4 fruit fly cellular contexts compared by ENCODE assay signal in the genomic region with DNA sequence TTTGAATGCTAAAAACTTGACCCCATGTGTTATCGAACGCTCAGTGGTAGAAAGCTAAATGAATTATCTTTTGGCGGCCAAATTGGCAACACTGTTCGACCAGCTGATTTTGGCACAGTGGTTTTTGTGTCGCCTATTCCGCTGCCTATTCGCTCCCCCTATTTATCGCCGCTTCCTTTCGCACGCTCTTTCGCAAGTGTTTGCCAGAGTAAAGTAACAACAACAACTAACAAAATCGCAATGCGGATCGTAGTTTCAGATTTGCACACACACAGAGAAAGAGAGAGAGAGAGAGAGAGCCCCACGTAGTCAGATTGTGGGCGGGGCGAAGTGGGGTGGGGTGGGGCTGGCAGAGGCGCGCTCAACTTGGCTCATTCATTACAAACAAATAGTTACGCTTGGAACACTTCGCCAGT.
A peak's percentile ranks its signal among the peaks of the same experiment; 100 is the strongest.
TF ChIP-seq lines count a peak whose summit lies in the region.

No protein-coding gene starts in this region.

TF ChIP-seq in whole organism, adult, 20 proteins besides CTCF, POLR2A, EP300 and RAD21 (continued from another document):
- TF ChIP-seq Mnt (GFP tag; optimal IDR thresholded peaks at IDR 0.05; lab: Kevin White, UChicago) (peak; percentile 33), cic (GFP tag; optimal IDR thresholded peaks at IDR 0.05; lab: Kevin White, UChicago) (peak; percentile 100), CG7101 (tag; optimal IDR thresholded peaks at IDR 0.05; lab: Kevin White, UChicago) (peak; percentile 59)

TF ChIP-seq in whole organism, embryonic, 481 proteins besides CTCF, POLR2A, EP300 and RAD21 (continued from another document and continues in another):
- no peak for TF ChIP-seq ash1 (GFP tag; optimal IDR thresholded peaks at IDR 0.05; lab: Kevin White, UChicago)
- no peak for TF ChIP-seq Elba2 (GFP tag; optimal IDR thresholded peaks at IDR 0.05; lab: Kevin White, UChicago)
- no peak for TF ChIP-seq CG6683 (GFP tag; optimal IDR thresholded peaks at IDR 0.05; lab: Kevin White, UChicago)
- peak; percentile 61; the same call in 2 of the 3 replicates for TF ChIP-seq Dbx (GFP tag; IDR thresholded peaks at IDR 0.05; lab: Robert Waterston, UW)
- peak; percentile 51 for TF ChIP-seq pzg (GFP tag; optimal IDR thresholded peaks at IDR 0.05; lab: Kevin White, UChicago)
- peak; percentile 55 for TF ChIP-seq CG13287 (GFP tag; IDR thresholded peaks at IDR 0.05; lab: Robert Waterston, UW; ENCODE audit: partially characterized antibody)
- no peak for TF ChIP-seq CG14014 (GFP tag; IDR thresholded peaks at IDR 0.05; lab: Robert Waterston, UW)
- no peak for TF ChIP-seq CG15011 (GFP tag; optimal IDR thresholded peaks at IDR 0.05; lab: Kevin White, UChicago)
- TF ChIP-seq lov (optimal IDR thresholded peaks at IDR 0.05; lab: Kevin White, UChicago): no peak
- TF ChIP-seq lov (GFP tag; IDR thresholded peaks at IDR 0.05; lab: Robert Waterston, UW): no peak
- peak; percentile 75 for TF ChIP-seq nom (GFP tag; optimal IDR thresholded peaks at IDR 0.05; lab: Kevin White, UChicago)
- peak; percentile 67 for TF ChIP-seq psq (GFP tag; optimal IDR thresholded peaks at IDR 0.05; lab: Kevin White, UChicago)
- 0 out of 2 replicates have a peak, but pooled peaks have one; percentile 25 for TF ChIP-seq E2f2 (GFP tag; IDR thresholded peaks at IDR 0.05; lab: Robert Waterston, UW)
- no peak for TF ChIP-seq hkb (optimal IDR thresholded peaks at IDR 0.05; lab: Kevin White, UChicago)
- TF ChIP-seq hkb (GFP tag; IDR thresholded peaks at IDR 0.05; lab: Robert Waterston, UW): 0 out of 2 replicates have a peak, but pooled peaks have one; percentile 16
- TF ChIP-seq bsh (GFP tag; optimal IDR thresholded peaks at IDR 0.05; lab: Kevin White, UChicago): peak in 1 of 2 experiments; percentile 63
- TF ChIP-seq schlank (tag; optimal IDR thresholded peaks at IDR 0.05; lab: Kevin White, UChicago): no peak
- TF ChIP-seq nerfin-1 (tag; optimal IDR thresholded peaks at IDR 0.05; lab: Kevin White, UChicago): no peak
- TF ChIP-seq tup (GFP tag; optimal IDR thresholded peaks at IDR 0.05; lab: Kevin White, UChicago): no peak
- no peak for TF ChIP-seq Six4 (GFP tag; optimal IDR thresholded peaks at IDR 0.05; lab: Kevin White, UChicago)
- TF ChIP-seq Dip3 (GFP tag; optimal IDR thresholded peaks at IDR 0.05; lab: Kevin White, UChicago): no peak
- no peak for TF ChIP-seq CG12299 (tag; optimal IDR thresholded peaks at IDR 0.05; lab: Kevin White, UChicago)
- no peak for TF ChIP-seq so (GFP tag; IDR thresholded peaks at IDR 0.05; lab: Robert Waterston, UW)
- peak; percentile 7 for TF ChIP-seq HmgZ (tag; optimal IDR thresholded peaks at IDR 0.05; lab: Kevin White, UChicago)
- TF ChIP-seq crol (GFP tag; IDR thresholded peaks at IDR 0.05; lab: Robert Waterston, UW): peak; percentile 86
- TF ChIP-seq CG2712 (tag; optimal IDR thresholded peaks at IDR 0.05; lab: Kevin White, UChicago): no peak
- no peak for TF ChIP-seq zen (tag; optimal IDR thresholded peaks at IDR 0.05; lab: Kevin White, UChicago)
- TF ChIP-seq CG3281 (GFP tag; optimal IDR thresholded peaks at IDR 0.05; lab: Kevin White, UChicago): no peak
- TF ChIP-seq CG9609 (GFP tag; optimal IDR thresholded peaks at IDR 0.05; lab: Kevin White, UChicago): no peak
- no peak for TF ChIP-seq CG3838 (GFP tag; optimal IDR thresholded peaks at IDR 0.05; lab: Kevin White, UChicago)
- no peak for TF ChIP-seq Asciz (GFP tag; optimal IDR thresholded peaks at IDR 0.05; lab: Kevin White, UChicago)
- TF ChIP-seq dmrt11E (tag; optimal IDR thresholded peaks at IDR 0.05; lab: Kevin White, UChicago): no peak
- no peak for TF ChIP-seq CG12744 (GFP tag; optimal IDR thresholded peaks at IDR 0.05; lab: Kevin White, UChicago)
- TF ChIP-seq TFAM (GFP tag; optimal IDR thresholded peaks at IDR 0.05; lab: Kevin White, UChicago): no peak
- no peak for TF ChIP-seq vnd (GFP tag; IDR thresholded peaks at IDR 0.05; lab: Robert Waterston, UW; ENCODE audit: partially characterized antibody)
- TF ChIP-seq Hmr (GFP tag; optimal IDR thresholded peaks at IDR 0.05; lab: Kevin White, UChicago): peak; percentile 26
- TF ChIP-seq CG12391 (tag; optimal IDR thresholded peaks at IDR 0.05; lab: Kevin White, UChicago): no peak
- peak; percentile 32 for TF ChIP-seq mirr (GFP tag; optimal IDR thresholded peaks at IDR 0.05; lab: Kevin White, UChicago)
- peak; percentile 18; the same call in 1 of the 2 replicates for TF ChIP-seq MBD-R2 (GFP tag; IDR thresholded peaks at IDR 0.05; lab: Robert Waterston, UW)
- TF ChIP-seq prd (optimal IDR thresholded peaks at IDR 0.05; lab: Kevin White, UChicago): no peak
- no peak for TF ChIP-seq prd (GFP tag; IDR thresholded peaks at IDR 0.05; lab: Robert Waterston, UW)
- peak; percentile 63 for TF ChIP-seq row (GFP tag; IDR thresholded peaks at IDR 0.05; lab: Robert Waterston, UW)

TF ChIP-seq in whole organism, prepupa, 60 proteins besides CTCF, POLR2A, EP300 and RAD21 (continued from another document):
- TF ChIP-seq fkh (GFP tag; optimal IDR thresholded peaks at IDR 0.05; lab: Kevin White, UChicago) (no peak), svp (GFP tag; lab: Kevin White, UChicago) (no peak), CG6854 (GFP tag; optimal IDR thresholded peaks at IDR 0.05; lab: Kevin White, UChicago) (peak; percentile 29), lz (GFP tag; optimal IDR thresholded peaks at IDR 0.05; lab: Kevin White, UChicago) (no peak)

TF ChIP-seq in whole organism, pupa, 21 proteins besides CTCF, POLR2A, EP300 and RAD21 (continued from another document):
- no peak for TF ChIP-seq CG17806 (tag; optimal IDR thresholded peaks at IDR 0.05; lab: Kevin White, UChicago)
